Worm (Caenorhabditis elegans): ENCODE measurements around the gene cec-3.

- TF ChIP-seq pha-4 (tag; optimal IDR thresholded peaks at IDR 0.05) (no peak), ceh-43 (GFP tag; optimal IDR thresholded peaks at IDR 0.05) (no peak), ztf-11 (tag; optimal IDR thresholded peaks at IDR 0.05) (no peak), flh-1 (GFP tag; optimal IDR thresholded peaks at IDR 0.05) (no peak), unc-62 (GFP tag; optimal IDR thresholded peaks at IDR 0.05) (no peak), lin-13 (tag; optimal IDR thresholded peaks at IDR 0.05) (no peak), lsy-2 (tag; optimal IDR thresholded peaks at IDR 0.05) (peak; percentile 32), zip-8 (tag; optimal IDR thresholded peaks at IDR 0.05) (no peak), ceh-83 (GFP tag; optimal IDR thresholded peaks at IDR 0.05) (no peak), nhr-237 (tag; optimal IDR thresholded peaks at IDR 0.05) (no peak)
Measured at ce11 chrII:7880373-7880862, 23.0 kb upstream of the cec-3 start, which contains the start of gene perm-1.

All from whole organism, mixed stage, embryonic.